Fruit fly (Drosophila melanogaster) whole organism, larva: ENCODE data around the gene CG31371.
A peak's percentile ranks its signal among the peaks of the same experiment; 100 is the strongest.

Experiments used
- noc ChIP-seq: fragments of 200-800 bp; sonication (Bioruptor generic); optimal IDR thresholded peaks from 3 replicates; lab custom pipeline; 2019; ENCODE audit warnings: missing biosample characterization, mild to moderate bottlenecking, missing genetic modification characterization, moderate library complexity

CG31371 gene

dm6 chr3R:30465775-30466494 lies 37.4 kb downstream of the CG31371 start, which contains the start of gene PH4alphaEFB:
Gene PH4alphaEFB (plus strand): TSS chr3R:30466050.
- TF ChIP-seq noc = no peak

DNA sequence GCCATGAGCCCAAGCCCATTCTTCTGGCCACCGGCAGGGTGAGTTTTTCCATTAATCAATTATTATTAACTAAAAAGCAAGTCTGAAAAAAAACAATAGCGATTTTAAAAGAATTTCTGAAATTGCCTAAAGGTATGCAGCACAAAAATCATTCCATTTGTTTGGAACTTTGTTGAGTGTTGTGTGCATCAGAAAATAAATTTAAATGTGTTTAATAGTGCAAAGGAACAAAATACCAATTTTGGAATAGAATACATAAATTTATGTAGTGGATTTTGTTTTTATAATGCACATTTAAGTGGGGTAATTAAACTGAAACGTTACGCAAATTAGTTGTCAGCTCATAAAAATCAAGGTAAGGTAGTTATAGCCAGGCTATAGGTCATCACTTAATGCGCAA lies 39.1 kb downstream of the CG31371 start:
- TF ChIP-seq noc = no peak

- peak; percentile 26 for TF ChIP-seq noc
Measured at dm6 chr3R:30461608-30462243, 41.6 kb downstream of the CG31371 start.

DNA sequence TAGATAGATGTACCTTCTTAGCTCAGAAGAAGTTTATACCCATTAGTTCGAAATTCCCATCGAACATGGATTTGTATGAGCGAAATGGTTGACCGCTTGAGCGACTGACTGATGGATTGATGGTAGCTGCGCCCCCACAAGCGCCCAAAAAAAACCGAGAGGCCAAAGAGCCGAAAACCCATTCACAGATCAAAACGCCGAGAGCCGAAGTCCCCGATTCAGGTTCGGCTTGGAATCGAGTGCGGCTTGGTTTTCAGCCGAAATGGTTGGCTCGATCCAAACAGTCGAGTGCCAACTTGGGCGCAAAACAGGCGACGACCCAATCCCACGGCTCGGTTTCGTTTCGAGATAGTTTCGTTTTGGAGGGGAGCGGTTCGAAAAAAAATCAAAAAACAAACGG lies 43.1 kb downstream of the CG31371 start:
- TF ChIP-seq noc = no peak

dm6 chr3R:30459066-30459935 lies 44.0 kb downstream of the CG31371 start, which contains the start of the genes CG2224 and CDase:
Gene CG2224 (minus strand): TSS chr3R:30459300.
Gene CDase (plus strand): TSS chr3R:30459521.
- no peak for TF ChIP-seq noc

- TF ChIP-seq noc = no peak
Measured at dm6 chr3R:30455817-30456544, 47.3 kb downstream of the CG31371 start, which contains the start of gene aralar1. Gene aralar1 (minus strand): TSS chr3R:30455867.

- no peak for TF ChIP-seq noc
Measured at dm6 chr3R:30454442-30454841, 48.9 kb downstream of the CG31371 start.

- TF ChIP-seq noc = no peak
Measured at dm6 chr3R:30453236-30453635, 50.1 kb downstream of the CG31371 start.
